Fruit fly (Drosophila melanogaster): Measurements from ENCODE around the gene mRpL12.

mRpL12 gene

dm6 chr3L:8954648-8955033 lies 1.9 kb upstream of the mRpL12 start, which contains the start of gene GNBP3:
Gene GNBP3 (plus strand): TSS chr3L:8955021.
- TF ChIP-seq CG4496 (GFP tag; IDR thresholded peaks at IDR 0.05) (peak; percentile 92), Pif1A (GFP tag; optimal IDR thresholded peaks at IDR 0.05) (no peak), CG12605 (GFP tag; IDR thresholded peaks at IDR 0.05) (peak; percentile 89), CG15710 (tag; optimal IDR thresholded peaks at IDR 0.05) (peak; percentile 88), CG10348 (GFP tag; IDR thresholded peaks at IDR 0.05) (no peak), rn (GFP tag; IDR thresholded peaks at IDR 0.05) (peak; percentile 42; the same call in 1 of the 2 replicates), EcR (GFP tag; optimal IDR thresholded peaks at IDR 0.05) (peak; percentile 85), fd96Ca (GFP tag; IDR thresholded peaks at IDR 0.05) (peak; percentile 91), D1 (tag; optimal IDR thresholded peaks at IDR 0.05) (no peak), CG9948 (tag; optimal IDR thresholded peaks at IDR 0.05) (peak; percentile 88), CG14655 (GFP tag; optimal IDR thresholded peaks at IDR 0.05) (peak; percentile 95), CG34367 (tag; optimal IDR thresholded peaks at IDR 0.05) (peak; percentile 88), gl (tag; optimal IDR thresholded peaks at IDR 0.05) (peak; percentile 83), CG13204 (GFP tag; optimal IDR thresholded peaks at IDR 0.05) (peak; percentile 84), CG32121 (GFP tag; IDR thresholded peaks at IDR 0.05) (peak; percentile 20; the same call in 1 of the 2 replicates), Snoo (tag; optimal IDR thresholded peaks at IDR 0.05) (peak; percentile 96), CG8301 (tag; optimal IDR thresholded peaks at IDR 0.05) (peak; percentile 93), Ets98B (GFP tag; IDR thresholded peaks at IDR 0.05) (peak; percentile 90), Pif1B (GFP tag; optimal IDR thresholded peaks at IDR 0.05) (peak; percentile 97), CG17806 (tag; optimal IDR thresholded peaks at IDR 0.05) (peak; percentile 92), CG8159 (tag; optimal IDR thresholded peaks at IDR 0.05) (peak; percentile 94)

dm6 chr3L:8955199-8955598 lies 1.4 kb upstream of the mRpL12 start:
- no peak for TF ChIP-seq CG13204 (GFP tag; optimal IDR thresholded peaks at IDR 0.05)
- no peak for TF ChIP-seq Snoo (tag; optimal IDR thresholded peaks at IDR 0.05)
- TF ChIP-seq CG15710 (tag; optimal IDR thresholded peaks at IDR 0.05), result no peak
- no peak for TF ChIP-seq CG10348 (GFP tag; IDR thresholded peaks at IDR 0.05)
- no peak for TF ChIP-seq CG34367 (tag; optimal IDR thresholded peaks at IDR 0.05)
- TF ChIP-seq CG17806 (tag; optimal IDR thresholded peaks at IDR 0.05), result no peak
- no peak for TF ChIP-seq EcR (GFP tag; optimal IDR thresholded peaks at IDR 0.05)
- no peak for TF ChIP-seq CG14655 (GFP tag; optimal IDR thresholded peaks at IDR 0.05)
- no peak for TF ChIP-seq CG9948 (tag; optimal IDR thresholded peaks at IDR 0.05)
- TF ChIP-seq gl (tag; optimal IDR thresholded peaks at IDR 0.05), result no peak
- no peak for TF ChIP-seq Pif1A (GFP tag; optimal IDR thresholded peaks at IDR 0.05)
- TF ChIP-seq CG4496 (GFP tag; IDR thresholded peaks at IDR 0.05), result no peak
- no peak for TF ChIP-seq rn (GFP tag; IDR thresholded peaks at IDR 0.05)

dm6 chr3L:8958557-8958956 lies 2.0 kb downstream of the mRpL12 start, which contains the start of gene CG13313:
Gene CG13313 (plus strand): TSS chr3L:8958857.
- no peak for TF ChIP-seq fd96Ca (GFP tag; IDR thresholded peaks at IDR 0.05)
- TF ChIP-seq CG34367 (tag; optimal IDR thresholded peaks at IDR 0.05), result no peak
- no peak for TF ChIP-seq CG15710 (tag; optimal IDR thresholded peaks at IDR 0.05)
- TF ChIP-seq EcR (GFP tag; optimal IDR thresholded peaks at IDR 0.05), result no peak
- no peak for TF ChIP-seq gl (tag; optimal IDR thresholded peaks at IDR 0.05)
- no peak for TF ChIP-seq CG14655 (GFP tag; optimal IDR thresholded peaks at IDR 0.05)
- no peak for TF ChIP-seq Snoo (tag; optimal IDR thresholded peaks at IDR 0.05)
- no peak for TF ChIP-seq CG10348 (GFP tag; IDR thresholded peaks at IDR 0.05)

- TF ChIP-seq CG10348 (GFP tag; IDR thresholded peaks at IDR 0.05) (no peak), D1 (tag; optimal IDR thresholded peaks at IDR 0.05) (no peak), Pif1B (GFP tag; optimal IDR thresholded peaks at IDR 0.05) (no peak), CG13204 (GFP tag; optimal IDR thresholded peaks at IDR 0.05) (no peak)
These were observed 7.9 kb downstream of the mRpL12 start, which contains the start of gene ValRS-m for dm6 chr3L:8964458-8964857. Gene ValRS-m (minus strand): TSS chr3L:8964769.

dm6 chr3L:8966324-8967011 lies 9.9 kb downstream of the mRpL12 start, which contains the start of the genes CG5653 and CG5021:
Gene CG5653 (minus strand): TSS chr3L:8966374.
Gene CG5021 (plus strand): TSS chr3L:8966829.
- TF ChIP-seq gl (tag; optimal IDR thresholded peaks at IDR 0.05), result peak; percentile 3
- no peak for TF ChIP-seq fd96Ca (GFP tag; IDR thresholded peaks at IDR 0.05)

- no peak for TF ChIP-seq gl (tag; optimal IDR thresholded peaks at IDR 0.05)
- TF ChIP-seq CG32121 (GFP tag; IDR thresholded peaks at IDR 0.05), result no peak
- no peak for TF ChIP-seq CG4496 (GFP tag; IDR thresholded peaks at IDR 0.05)
- TF ChIP-seq fd96Ca (GFP tag; IDR thresholded peaks at IDR 0.05), result no peak
- no peak for TF ChIP-seq CG9948 (tag; optimal IDR thresholded peaks at IDR 0.05)
- TF ChIP-seq CG17806 (tag; optimal IDR thresholded peaks at IDR 0.05), result no peak
- TF ChIP-seq CG15710 (tag; optimal IDR thresholded peaks at IDR 0.05), result no peak
- peak; percentile 2 for TF ChIP-seq EcR (GFP tag; optimal IDR thresholded peaks at IDR 0.05)
These were observed 11.8 kb downstream of the mRpL12 start, which contains the start of gene CG5026 for dm6 chr3L:8968437-8968836. Gene CG5026 (plus strand): TSS chr3L:8968528.

Data from whole organism, pupa.